Fruit fly (Drosophila melanogaster) whole organism, prepupa: ENCODE data around the gene CG42514.

Experiments
- Blimp-1 ChIP-seq: fragments of 200-800 bp; sonication (Bioruptor generic); optimal IDR thresholded peaks from 3 replicates; lab custom pipeline; 2017; ENCODE audit warnings: missing biosample characterization, missing genetic modification characterization, mild to moderate bottlenecking, moderate library complexity, missing genetic modification reagents
- CG10631 ChIP-seq: fragments of 200-800 bp; sonication (Bioruptor generic); optimal IDR thresholded peaks from 2 replicates; lab custom pipeline; 2016; ENCODE audit warnings: missing biosample characterization, missing genetic modification characterization
- CG10669 ChIP-seq: fragments of 200-800 bp; sonication (Bioruptor generic); optimal IDR thresholded peaks from 3 replicates; lab custom pipeline; 2018; ENCODE audit warnings: missing biosample characterization, mild to moderate bottlenecking, missing genetic modification characterization, moderate library complexity
- CG11294 ChIP-seq: fragments of 200-800 bp; sonication (Bioruptor generic); IDR thresholded peaks from 2 replicates; pipeline ENCODE4 v1.3.6; 2022; ENCODE audit warnings: missing biosample characterization, missing genetic modification characterization
- CG15336 ChIP-seq: fragments of 200-800 bp; sonication (Bioruptor generic); IDR thresholded peaks from 2 replicates; pipeline ENCODE4 v1.3.6; 2022; ENCODE audit warnings: missing biosample characterization, missing genetic modification characterization
- CG16779 ChIP-seq: fragments of 200-800 bp; sonication (Bioruptor generic); optimal IDR thresholded peaks from 3 replicates; lab custom pipeline; 2017; ENCODE audit warnings: missing biosample characterization, mild to moderate bottlenecking, missing genetic modification characterization
- CG3032 ChIP-seq: fragments of 200-800 bp; optimal IDR thresholded peaks from 2 replicates; lab custom pipeline; 2019; ENCODE audit warnings: missing biosample characterization, mild to moderate bottlenecking, missing genetic modification characterization, moderate library complexity
- CG32006 ChIP-seq: fragments of 200-800 bp; sonication (Bioruptor generic); optimal IDR thresholded peaks from 3 replicates; lab custom pipeline; 2017; ENCODE audit warnings: missing biosample characterization, mild to moderate bottlenecking, missing genetic modification characterization
- CG34406 ChIP-seq: fragments of 200-800 bp; sonication (Bioruptor generic); optimal IDR thresholded peaks from 3 replicates; lab custom pipeline; 2016; ENCODE audit warnings: missing biosample characterization, missing genetic modification characterization
- CG3919 ChIP-seq: fragments of 200-800 bp; sonication (Bioruptor generic); optimal IDR thresholded peaks from 3 replicates; lab custom pipeline; 2016; ENCODE audit warnings: missing biosample characterization, missing genetic modification characterization
- CG4318 ChIP-seq: fragments of 200-800 bp; sonication (Bioruptor generic); optimal IDR thresholded peaks from 3 replicates; lab custom pipeline; 2017; ENCODE audit warnings: missing biosample characterization, mild to moderate bottlenecking, missing genetic modification characterization
- CG6163 ChIP-seq: fragments of 200-800 bp; sonication (Bioruptor generic); IDR thresholded peaks from 3 replicates; pipeline ENCODE4 v1.3.6; 2022; ENCODE audit warnings: missing biosample characterization, missing genetic modification characterization
- CG6276 ChIP-seq: fragments of 200-800 bp; sonication (Bioruptor generic); optimal IDR thresholded peaks from 2 replicates; lab custom pipeline; 2017; ENCODE audit warnings: missing biosample characterization, mild to moderate bottlenecking, missing genetic modification characterization
- CG6808 ChIP-seq: fragments of 200-800 bp; sonication (Bioruptor generic); optimal IDR thresholded peaks from 3 replicates; lab custom pipeline; 2017; ENCODE audit warnings: missing biosample characterization, missing genetic modification characterization, mild to moderate bottlenecking, moderate library complexity, missing genetic modification reagents
- CG6854 ChIP-seq: fragments of 200-800 bp; sonication (Bioruptor generic); optimal IDR thresholded peaks from 2 replicates; lab custom pipeline; 2017; ENCODE audit warnings: missing biosample characterization, mild to moderate bottlenecking, missing genetic modification characterization
- CG7368 ChIP-seq: fragments of 200-800 bp; sonication (Bioruptor generic); optimal IDR thresholded peaks from 3 replicates; lab custom pipeline; 2016; ENCODE audit warnings: missing biosample characterization, missing genetic modification characterization
- CG8119 ChIP-seq: fragments of 200-800 bp; sonication (Bioruptor generic); IDR thresholded peaks from 3 replicates; pipeline ENCODE4 v1.3.6; 2022; ENCODE audit warnings: missing biosample characterization, missing genetic modification characterization
- CG8319 ChIP-seq: fragments of 200-800 bp; sonication (Bioruptor generic); optimal IDR thresholded peaks from 3 replicates; lab custom pipeline; 2016; ENCODE audit warnings: missing biosample characterization, missing genetic modification characterization
- Eip75B ChIP-seq: fragments of 200-800 bp; sonication (Bioruptor generic); optimal IDR thresholded peaks from 3 replicates; lab custom pipeline; 2016; ENCODE audit warnings: missing biosample characterization, missing genetic modification characterization
- Eip78C ChIP-seq: fragments of 200-800 bp; sonication (Bioruptor generic); peaks from one replicate; lab custom pipeline; 2016; ENCODE audit warnings: missing biosample characterization, missing genetic modification characterization
- Ets21C ChIP-seq: fragments of 200-800 bp; sonication (Bioruptor generic); optimal IDR thresholded peaks from 3 replicates; lab custom pipeline; 2016; ENCODE audit warnings: missing biosample characterization, missing genetic modification characterization
- Ets96B ChIP-seq: fragments of 200-800 bp; optimal IDR thresholded peaks from 2 replicates; lab custom pipeline; 2019; ENCODE audit warnings: missing biosample characterization, mild to moderate bottlenecking, missing genetic modification characterization, moderate library complexity
- Gug ChIP-seq: fragments of 200-800 bp; sonication (Bioruptor generic); IDR thresholded peaks from 2 replicates; pipeline ENCODE4 v1.3.6; 2022; ENCODE audit warnings: missing biosample characterization, missing genetic modification characterization
- Hr38 ChIP-seq: sonication (Bioruptor generic); optimal IDR thresholded peaks from 2 replicates; lab custom pipeline; 2016; ENCODE audit warnings: missing biosample characterization, missing genetic modification characterization
- Hr4 ChIP-seq: fragments of 200-800 bp; sonication (Bioruptor generic); optimal IDR thresholded peaks from 3 replicates; lab custom pipeline; 2016; ENCODE audit warnings: missing biosample characterization, missing genetic modification characterization
- Lpt ChIP-seq: fragments of 200-800 bp; sonication (Bioruptor generic); optimal IDR thresholded peaks from 3 replicates; lab custom pipeline; 2016; ENCODE audit warnings: missing biosample characterization, missing genetic modification characterization
- OdsH ChIP-seq: fragments of 200-800 bp; sonication (Bioruptor generic); optimal IDR thresholded peaks from 3 replicates; lab custom pipeline; 2016; ENCODE audit warnings: missing biosample characterization, missing genetic modification characterization
- Smox ChIP-seq: fragments of 200-800 bp; sonication (Bioruptor generic); optimal IDR thresholded peaks from 3 replicates; lab custom pipeline; 2016; ENCODE audit warnings: missing biosample characterization, missing genetic modification characterization
- Sox102F ChIP-seq: fragments of 200-800 bp; sonication (Bioruptor generic); optimal IDR thresholded peaks from 2 replicates; lab custom pipeline; 2016; ENCODE audit warnings: missing biosample characterization, mild to moderate bottlenecking, missing genetic modification characterization
- Sox14 ChIP-seq: fragments of 200-800 bp; sonication (Bioruptor generic); optimal IDR thresholded peaks from 3 replicates; lab custom pipeline; 2016; ENCODE audit warnings: missing biosample characterization, missing genetic modification characterization
- Sox15 ChIP-seq: fragments of 200-800 bp; sonication (Bioruptor generic); optimal IDR thresholded peaks from 3 replicates; lab custom pipeline; 2016; ENCODE audit warnings: missing biosample characterization, missing genetic modification characterization
- acj6 ChIP-seq: fragments of 200-800 bp; sonication (Bioruptor generic); optimal IDR thresholded peaks from 3 replicates; lab custom pipeline; 2016; ENCODE audit warnings: missing biosample characterization, missing genetic modification characterization
- cyc ChIP-seq: fragments of 200-800 bp; sonication (Bioruptor generic); optimal IDR thresholded peaks from 3 replicates; lab custom pipeline; 2016; ENCODE audit warnings: missing biosample characterization, missing genetic modification characterization
- dac ChIP-seq: fragments of 200-800 bp; sonication (Bioruptor generic); optimal IDR thresholded peaks from 2 replicates; lab custom pipeline; 2017; ENCODE audit warnings: missing biosample characterization, mild to moderate bottlenecking, missing genetic modification characterization
- dsx ChIP-seq: fragments of 200-800 bp; optimal IDR thresholded peaks from 3 replicates; lab custom pipeline; 2019; ENCODE audit warnings: missing biosample characterization, mild to moderate bottlenecking, missing genetic modification characterization, moderate library complexity; ENCODE audit not compliant: poor library complexity, severe bottlenecking
- eg ChIP-seq: fragments of 200-800 bp; sonication (Bioruptor generic); IDR thresholded peaks from 3 replicates; pipeline ENCODE4 v1.3.6; 2022; ENCODE audit warnings: missing biosample characterization, missing genetic modification characterization
- esn ChIP-seq: fragments of 200-800 bp; sonication (Bioruptor generic); optimal IDR thresholded peaks from 2 replicates; lab custom pipeline; 2016; ENCODE audit warnings: missing biosample characterization, mild to moderate bottlenecking, missing genetic modification characterization, moderate library complexity
- fd59A ChIP-seq: fragments of 200-800 bp; sonication (Bioruptor generic); optimal IDR thresholded peaks from 2 replicates; lab custom pipeline; 2017; ENCODE audit warnings: missing biosample characterization, mild to moderate bottlenecking, missing genetic modification characterization, missing genetic modification reagents
- fd85E ChIP-seq: fragments of 200-800 bp; sonication (Bioruptor generic); optimal IDR thresholded peaks from 3 replicates; lab custom pipeline; 2016; ENCODE audit warnings: missing biosample characterization, missing genetic modification characterization
- fkh ChIP-seq: fragments of 200-800 bp; sonication (Bioruptor generic); optimal IDR thresholded peaks from 3 replicates; lab custom pipeline; 2017; ENCODE audit warnings: missing biosample characterization, mild to moderate bottlenecking, missing genetic modification characterization, moderate library complexity
- lz ChIP-seq: fragments of 200-800 bp; sonication (Bioruptor generic); optimal IDR thresholded peaks from 3 replicates; lab custom pipeline; 2016; ENCODE audit warnings: missing biosample characterization, missing genetic modification characterization
- net ChIP-seq: fragments of 200-800 bp; sonication (Bioruptor generic); optimal IDR thresholded peaks from 3 replicates; lab custom pipeline; 2016; ENCODE audit warnings: missing biosample characterization, missing genetic modification characterization
- pdm3 ChIP-seq: fragments of 200-800 bp; sonication (Bioruptor generic); optimal IDR thresholded peaks from 3 replicates; lab custom pipeline; 2016; ENCODE audit warnings: missing biosample characterization, missing genetic modification characterization
- salr ChIP-seq, 2 experiments: fragments of 200-800 bp; sonication (Bioruptor generic); optimal IDR thresholded peaks; 3 replicates each; lab custom pipeline; 2016 to 2018; ENCODE audit warnings: missing biosample characterization in 2 of 2, missing genetic modification characterization in 2 of 2, mild to moderate bottlenecking in 1 of 2
- spab ChIP-seq: fragments of 200-800 bp; sonication (Bioruptor generic); optimal IDR thresholded peaks from 2 replicates; lab custom pipeline; 2017; ENCODE audit warnings: missing biosample characterization, mild to moderate bottlenecking, missing genetic modification characterization, missing genetic modification reagents
- ss ChIP-seq, 2 experiments: fragments of 200-800 bp; sonication (Bioruptor generic); optimal IDR thresholded peaks; 2 replicates in 1 of 2; 3 replicates in 1 of 2; lab custom pipeline; 2017 to 2018; ENCODE audit warnings: mild to moderate bottlenecking in 2 of 2, missing biosample characterization in 2 of 2, missing genetic modification characterization in 2 of 2, moderate library complexity in 1 of 2
- svp ChIP-seq: fragments of 200-800 bp; sonication (Bioruptor generic); peaks from one replicate; lab custom pipeline; 2016; ENCODE audit warnings: missing biosample characterization, missing genetic modification characterization
- vri ChIP-seq: fragments of 200-800 bp; sonication (Bioruptor generic); optimal IDR thresholded peaks from 3 replicates; lab custom pipeline; 2016; ENCODE audit warnings: missing biosample characterization, mild to moderate bottlenecking, missing genetic modification characterization

CG42514 gene

dm6 chr3L:16486502-16486901 lies 9.5 kb downstream of the CG42514 start (continued):
- peak; percentile 63 for TF ChIP-seq svp (GFP tag; lab: Kevin White, UChicago)
- TF ChIP-seq fd59A (GFP tag; lab: Kevin White, UChicago), result no peak
- TF ChIP-seq CG4318 (GFP tag; lab: Kevin White, UChicago), result no peak
- TF ChIP-seq CG34406 (GFP tag; lab: Kevin White, UChicago), result no peak
- no peak for TF ChIP-seq Sox14 (GFP tag; lab: Kevin White, UChicago)
- no peak for TF ChIP-seq Sox102F (GFP tag; lab: Kevin White, UChicago)
- TF ChIP-seq CG32006 (GFP tag; lab: Kevin White, UChicago), result peak; percentile 29

- TF ChIP-seq Sox15, result no peak
- TF ChIP-seq ss (GFP tag; optimal IDR thresholded peaks at IDR 0.05; lab: Kevin White, UChicago), result peak in 1 of 2 experiments; percentile 26
- no peak for TF ChIP-seq CG7368
- TF ChIP-seq Eip75B (GFP tag; lab: Kevin White, UChicago), result peak; percentile 39
- no peak for TF ChIP-seq Gug (GFP tag; lab: Robert Waterston, UW)
- peak; percentile 72 for TF ChIP-seq esn (GFP tag; lab: Kevin White, UChicago)
- peak; percentile 19 for TF ChIP-seq lz (GFP tag; lab: Kevin White, UChicago)
- peak; percentile 36 for TF ChIP-seq Smox (GFP tag; lab: Kevin White, UChicago)
- TF ChIP-seq OdsH, result peak; percentile 9
- no peak for TF ChIP-seq fd85E (GFP tag; lab: Kevin White, UChicago)
- TF ChIP-seq Blimp-1 (GFP tag; lab: Kevin White, UChicago), result no peak
- peak; percentile 50 for TF ChIP-seq Sox102F (GFP tag; lab: Kevin White, UChicago)
- peak; percentile 44 for TF ChIP-seq acj6 (GFP tag; lab: Kevin White, UChicago)
- TF ChIP-seq Eip78C (GFP tag; lab: Kevin White, UChicago), result peak; percentile 92
- no peak for TF ChIP-seq dac (GFP tag; lab: Kevin White, UChicago)
- no peak for TF ChIP-seq Lpt (GFP tag; lab: Kevin White, UChicago)
- TF ChIP-seq cyc (GFP tag; lab: Kevin White, UChicago), result peak; percentile 32
- peak; percentile 44 for TF ChIP-seq CG3919 (GFP tag; lab: Kevin White, UChicago)
- no peak for TF ChIP-seq CG6276
- TF ChIP-seq fkh (GFP tag; lab: Kevin White, UChicago), result no peak
- TF ChIP-seq CG6854 (GFP tag; lab: Kevin White, UChicago), result no peak
- TF ChIP-seq CG8119 (GFP tag; lab: Robert Waterston, UW), result no peak
- TF ChIP-seq CG15336 (GFP tag; lab: Robert Waterston, UW), result no peak
- TF ChIP-seq pdm3 (GFP tag; lab: Kevin White, UChicago), result peak; percentile 21
- peak; percentile 45 for TF ChIP-seq spab (GFP tag; lab: Kevin White, UChicago)
- TF ChIP-seq vri (GFP tag; lab: Kevin White, UChicago), result no peak
- no peak for TF ChIP-seq CG8319 (GFP tag; lab: Kevin White, UChicago)
- peak in 1 of 2 experiments; percentile 3 for TF ChIP-seq salr (GFP tag; optimal IDR thresholded peaks at IDR 0.05; lab: Kevin White, UChicago)
- TF ChIP-seq Ets96B, result no peak
- TF ChIP-seq Hr4 (GFP tag; lab: Kevin White, UChicago), result no peak
- TF ChIP-seq Hr38 (GFP tag; lab: Kevin White, UChicago), result no peak
- TF ChIP-seq dsx (GFP tag; lab: Kevin White, UChicago), result no peak
- TF ChIP-seq CG6808, result peak; percentile 47
- peak; percentile 22 for TF ChIP-seq net (GFP tag; lab: Kevin White, UChicago)
- TF ChIP-seq CG34406 (GFP tag; lab: Kevin White, UChicago), result peak; percentile 28
- no peak for TF ChIP-seq CG6163
- TF ChIP-seq CG10669 (GFP tag; lab: Kevin White, UChicago), result peak; percentile 3
- TF ChIP-seq eg (GFP tag; lab: Robert Waterston, UW), result no peak
- peak; percentile 35 for TF ChIP-seq Sox14 (GFP tag; lab: Kevin White, UChicago)
- no peak for TF ChIP-seq CG16779
- TF ChIP-seq CG10631 (GFP tag; lab: Kevin White, UChicago), result peak; percentile 30
- TF ChIP-seq CG32006 (GFP tag; lab: Kevin White, UChicago), result no peak
- no peak for TF ChIP-seq Ets21C (GFP tag; lab: Kevin White, UChicago)
- no peak for TF ChIP-seq CG11294 (GFP tag; lab: Robert Waterston, UW)
- TF ChIP-seq svp (GFP tag; lab: Kevin White, UChicago), result peak; percentile 70
- TF ChIP-seq CG3032 (tag; lab: Kevin White, UChicago), result peak; percentile 16
These were observed 11.1 kb downstream of the CG42514 start for dm6 chr3L:16484739-16485524.
